Fruit fly (Drosophila melanogaster) whole organism, embryonic: ENCODE measurements around the gene CG9674.
A peak's percentile ranks its signal among the peaks of the same experiment; 100 is the strongest.

Experiments
- Bteb2 ChIP-seq: fragments of 200-800 bp; sonication (Bioruptor generic); optimal IDR thresholded peaks from 2 replicates; lab custom pipeline; 2016; ENCODE audit warnings: missing biosample characterization, missing genetic modification characterization
- CG10267 ChIP-seq: fragments of 200-800 bp; sonication (Bioruptor generic); optimal IDR thresholded peaks from 2 replicates; lab custom pipeline; 2018; ENCODE audit warnings: missing biosample characterization, mild to moderate bottlenecking, missing genetic modification characterization, moderate library complexity
- CG11247 ChIP-seq: fragments of 200-800 bp; sonication (Bioruptor generic); IDR thresholded peaks from 2 replicates; pipeline ENCODE4 v1.3.6; 2022; ENCODE audit warnings: missing biosample characterization, missing genetic modification characterization
- CG11398 ChIP-seq: fragments of 200-800 bp; sonication (Bioruptor generic); optimal IDR thresholded peaks from 2 replicates; lab custom pipeline; 2016; ENCODE audit warnings: missing biosample characterization, missing genetic modification characterization
- CG11696 ChIP-seq: fragments of 200-800 bp; sonication (Bioruptor generic); IDR thresholded peaks from 2 replicates; pipeline ENCODE4 v1.3.6; 2022; ENCODE audit warnings: missing biosample characterization, missing genetic modification characterization
- CG12071 ChIP-seq: fragments of 200-800 bp; sonication (Bioruptor generic); optimal IDR thresholded peaks from 3 replicates; lab custom pipeline; 2018; ENCODE audit warnings: missing biosample characterization, mild to moderate bottlenecking, missing genetic modification characterization
- CG15601 ChIP-seq: fragments of 200-800 bp; sonication (Bioruptor generic); optimal IDR thresholded peaks from 3 replicates; lab custom pipeline; 2019; ENCODE audit warnings: missing biosample characterization, mild to moderate bottlenecking, missing genetic modification characterization, moderate library complexity
- CG1603 ChIP-seq: fragments of 200-800 bp; sonication (Bioruptor generic); optimal IDR thresholded peaks from 2 replicates; lab custom pipeline; 2019; ENCODE audit warnings: missing biosample characterization, mild to moderate bottlenecking, missing genetic modification characterization, moderate library complexity
- CG16863 ChIP-seq: fragments of 200-800 bp; sonication (Bioruptor generic); optimal IDR thresholded peaks from 3 replicates; lab custom pipeline; 2016; ENCODE audit warnings: missing biosample characterization, missing genetic modification characterization
- CG18011 ChIP-seq: fragments of 200-800 bp; sonication (Bioruptor generic); optimal IDR thresholded peaks from 2 replicates; lab custom pipeline; 2017; ENCODE audit warnings: missing biosample characterization, missing genetic modification characterization, mild to moderate bottlenecking, moderate library complexity, missing genotype
- CG2116 ChIP-seq: fragments of 200-800 bp; sonication (Bioruptor generic); optimal IDR thresholded peaks from 3 replicates; lab custom pipeline; 2018; ENCODE audit warnings: missing biosample characterization, mild to moderate bottlenecking, missing genetic modification characterization
- CG2678 ChIP-seq: fragments of 200-800 bp; sonication (Bioruptor generic); optimal IDR thresholded peaks from 3 replicates; lab custom pipeline; 2019; ENCODE audit warnings: missing biosample characterization, mild to moderate bottlenecking, missing genetic modification characterization, moderate library complexity
- CG2712 ChIP-seq: fragments of 200-800 bp; optimal IDR thresholded peaks from 3 replicates; lab custom pipeline; 2019; ENCODE audit warnings: missing biosample characterization, mild to moderate bottlenecking, missing genetic modification characterization, moderate library complexity
- CG2875 ChIP-seq: fragments of 200-800 bp; sonication (Bioruptor generic); optimal IDR thresholded peaks from 2 replicates; lab custom pipeline; 2017; ENCODE audit warnings: missing biosample characterization, mild to moderate bottlenecking, missing genetic modification characterization, missing genetic modification reagents
- CG30020 ChIP-seq: fragments of 200-800 bp; optimal IDR thresholded peaks from 2 replicates; lab custom pipeline; 2019; ENCODE audit warnings: missing biosample characterization, mild to moderate bottlenecking, missing genetic modification characterization, moderate library complexity
- CG32772 ChIP-seq: fragments of 200-800 bp; sonication (Bioruptor generic); IDR thresholded peaks from 2 replicates; pipeline ENCODE4 v1.3.6; 2022; ENCODE audit warnings: missing biosample characterization, missing genetic modification characterization
- CG33213 ChIP-seq: fragments of 200-800 bp; sonication (Bioruptor generic); optimal IDR thresholded peaks from 3 replicates; lab custom pipeline; 2016; ENCODE audit warnings: missing biosample characterization, missing genetic modification characterization
- CG34224 ChIP-seq: fragments of 200-800 bp; sonication (Bioruptor generic); IDR thresholded peaks from 3 replicates; pipeline ENCODE4 v1.3.6; 2022; ENCODE audit warnings: missing biosample characterization, missing genetic modification characterization; ENCODE audit not compliant: partially characterized antibody
- CG3995 ChIP-seq: fragments of 200-800 bp; sonication (Bioruptor generic); optimal IDR thresholded peaks from 3 replicates; lab custom pipeline; 2016; ENCODE audit warnings: missing biosample characterization, missing genetic modification characterization
- CG43689 ChIP-seq: fragments of 200-800 bp; sonication (Bioruptor generic); IDR thresholded peaks from 2 replicates; pipeline ENCODE4 v1.3.6; 2022; ENCODE audit warnings: missing biosample characterization, missing genetic modification characterization
- CG6854 ChIP-seq: fragments of 200-800 bp; sonication (Bioruptor generic); optimal IDR thresholded peaks from 3 replicates; lab custom pipeline; 2017; ENCODE audit warnings: missing biosample characterization, mild to moderate bottlenecking, missing genetic modification characterization
- CG7839 ChIP-seq: fragments of 200-800 bp; sonication (Bioruptor generic); optimal IDR thresholded peaks from 3 replicates; lab custom pipeline; 2018; ENCODE audit warnings: missing biosample characterization, mild to moderate bottlenecking, missing genetic modification characterization, moderate library complexity
- CG9876 ChIP-seq: fragments of 200-800 bp; sonication (Bioruptor generic); optimal IDR thresholded peaks from 2 replicates; lab custom pipeline; 2016; ENCODE audit warnings: missing biosample characterization, missing genetic modification characterization
- CTCF ChIP-seq: fragments of 200-800 bp; sonication (Bioruptor generic); optimal IDR thresholded peaks from 2 replicates; lab custom pipeline; 2017; ENCODE audit warnings: missing biosample characterization, mild to moderate bottlenecking, missing genetic modification characterization, moderate library complexity
- Dad ChIP-seq: fragments of 200-800 bp; sonication (Bioruptor generic); optimal IDR thresholded peaks from 3 replicates; lab custom pipeline; 2016; ENCODE audit warnings: missing biosample characterization, missing genetic modification characterization
- Dip2 ChIP-seq: fragments of 200-800 bp; sonication (Bioruptor generic); IDR thresholded peaks from 2 replicates; pipeline ENCODE4 v1.3.6; 2022; ENCODE audit warnings: missing biosample characterization, missing genetic modification characterization
- GATAe ChIP-seq: fragments of 200-800 bp; sonication (Bioruptor generic); conservative IDR thresholded peaks from 2 replicates; pipeline ENCODE4 v1.3.6; 2022; ENCODE audit warnings: missing biosample characterization, missing genetic modification characterization
- HHEX ChIP-seq: fragments of 200-800 bp; sonication (Bioruptor generic); optimal IDR thresholded peaks from 3 replicates; lab custom pipeline; 2017; ENCODE audit warnings: missing biosample characterization, mild to moderate bottlenecking, missing genetic modification characterization, missing genetic modification reagents
- Hr39 ChIP-seq: fragments of >200 bp; optimal IDR thresholded peaks from 2 replicates; lab custom pipeline; 2017
- Lpt ChIP-seq: fragments of >200 bp; optimal IDR thresholded peaks from 2 replicates; lab custom pipeline; 2018; ENCODE audit warnings: missing biosample characterization, missing genetic modification characterization
- Mad ChIP-seq: fragments of 200-800 bp; sonication (Bioruptor generic); optimal IDR thresholded peaks from 2 replicates; lab custom pipeline; 2016; ENCODE audit warnings: missing biosample characterization, missing genetic modification characterization
- Optix ChIP-seq: fragments of 200-800 bp; sonication (Bioruptor generic); IDR thresholded peaks from 3 replicates; pipeline ENCODE4 v1.3.6; 2022; ENCODE audit warnings: missing biosample characterization, missing genetic modification characterization
- crol ChIP-seq: fragments of 200-800 bp; sonication (Bioruptor generic); IDR thresholded peaks from 2 replicates; pipeline ENCODE4 v1.3.6; 2022; ENCODE audit warnings: missing biosample characterization, missing genetic modification characterization
- dmrt99B ChIP-seq: fragments of 200-800 bp; sonication (Bioruptor generic); optimal IDR thresholded peaks from 2 replicates; lab custom pipeline; 2018; ENCODE audit warnings: missing biosample characterization, mild to moderate bottlenecking, missing genetic modification characterization, moderate library complexity
- dysf ChIP-seq: fragments of 200-800 bp; sonication (Bioruptor generic); IDR thresholded peaks from 3 replicates; pipeline ENCODE4 v1.3.6; 2022; ENCODE audit warnings: missing biosample characterization, missing genetic modification characterization
- eve ChIP-seq, 2 experiments: fragments of >200 bp; optimal IDR thresholded peaks; 2 replicates each; lab custom pipeline; 2017; ENCODE audit warnings: missing biosample characterization in 2 of 2, missing genetic modification characterization in 2 of 2
- ewg ChIP-seq: fragments of 200-800 bp; sonication (Bioruptor generic); optimal IDR thresholded peaks from 3 replicates; lab custom pipeline; 2017; ENCODE audit warnings: mild to moderate bottlenecking, missing biosample characterization, missing genetic modification reagents, missing genetic modification characterization
- fd64A ChIP-seq: fragments of 200-800 bp; sonication (Bioruptor generic); optimal IDR thresholded peaks from 3 replicates; lab custom pipeline; 2018; ENCODE audit warnings: missing biosample characterization, mild to moderate bottlenecking, missing genetic modification characterization
- gcm2 ChIP-seq: fragments of 200-800 bp; sonication (Bioruptor generic); optimal IDR thresholded peaks from 2 replicates; lab custom pipeline; 2016; ENCODE audit warnings: missing biosample characterization, missing genetic modification characterization
- gem ChIP-seq: fragments of 200-800 bp; sonication (Bioruptor generic); optimal IDR thresholded peaks from 2 replicates; lab custom pipeline; 2019; ENCODE audit warnings: missing biosample characterization, mild to moderate bottlenecking, missing genetic modification characterization, moderate library complexity
- gsb-n ChIP-seq: fragments of 200-800 bp; sonication (Bioruptor generic); optimal IDR thresholded peaks from 3 replicates; lab custom pipeline; 2018; ENCODE audit warnings: missing biosample characterization, mild to moderate bottlenecking, missing genetic modification characterization
- h ChIP-seq: fragments of >200 bp; optimal IDR thresholded peaks from 2 replicates; lab custom pipeline; 2017
- jumu ChIP-seq: fragments of 200-800 bp; sonication (Bioruptor generic); optimal IDR thresholded peaks from 3 replicates; lab custom pipeline; 2016; ENCODE audit warnings: missing biosample characterization, missing genetic modification characterization
- oc ChIP-seq: fragments of 200-800 bp; sonication (Bioruptor generic); optimal IDR thresholded peaks from 2 replicates; lab custom pipeline; 2018; ENCODE audit warnings: missing biosample characterization, mild to moderate bottlenecking, missing genetic modification characterization, moderate library complexity
- p53 ChIP-seq: fragments of 200-800 bp; sonication (Bioruptor generic); optimal IDR thresholded peaks from 2 replicates; lab custom pipeline; 2016; ENCODE audit warnings: missing biosample characterization, missing genetic modification characterization
- pan ChIP-seq, 4 experiments: fragments of >200 bp in 3 of 4; fragments of 200-800 bp in 1 of 4; sonication (Bioruptor generic) in 1 of 4; optimal IDR thresholded peaks in 3 of 4; IDR thresholded peaks in 1 of 4; 2 replicates each; pipeline versions ENCODE4 v1.3.6 to Lab custom; 2017 to 2022; ENCODE audit warnings: missing biosample characterization in 2 of 4, missing genetic modification characterization in 2 of 4, mixed read lengths in 1 of 4
- peb ChIP-seq: fragments of 200-800 bp; sonication (Bioruptor generic); IDR thresholded peaks from 2 replicates; pipeline ENCODE4 v1.3.6; 2022; ENCODE audit warnings: missing biosample characterization, missing genetic modification characterization
- pnt ChIP-seq: fragments of 200-800 bp; sonication (Bioruptor generic); optimal IDR thresholded peaks from 3 replicates; lab custom pipeline; 2016; ENCODE audit warnings: missing biosample characterization, missing genetic modification characterization
- sens ChIP-seq: fragments of 200-800 bp; sonication (Bioruptor generic); peaks from one replicate; lab custom pipeline; 2016; ENCODE audit warnings: missing biosample characterization, missing genetic modification characterization
- toy ChIP-seq: fragments of 200-800 bp; sonication (Bioruptor generic); IDR thresholded peaks from 2 replicates; pipeline ENCODE4 v1.3.6; 2022; ENCODE audit warnings: missing biosample characterization, missing genetic modification characterization
- trem ChIP-seq: fragments of 200-800 bp; optimal IDR thresholded peaks from 3 replicates; lab custom pipeline; 2019; ENCODE audit warnings: missing biosample characterization, mild to moderate bottlenecking, missing genetic modification characterization, moderate library complexity
- twi ChIP-seq: fragments of 200-800 bp; optimal IDR thresholded peaks from 2 replicates; lab custom pipeline; 2019; ENCODE audit warnings: missing biosample characterization, mild to moderate bottlenecking, missing genetic modification characterization, moderate library complexity
- zfh2 ChIP-seq: fragments of 200-800 bp; sonication (Bioruptor generic); optimal IDR thresholded peaks from 2 replicates; lab custom pipeline; 2016; ENCODE audit warnings: missing biosample characterization, missing genetic modification characterization

The CG9674 gene

dm6 chr3L:16842087-16842567, 34.6 kb upstream of the CG9674 start, which contains the start of gene TSG101 (continued):
- peak; percentile 34 for TF ChIP-seq CG33213 (GFP tag; lab: Kevin White, UChicago)
- no peak for TF ChIP-seq CG9876 (GFP tag; lab: Kevin White, UChicago)
- TF ChIP-seq CG11696 (GFP tag; lab: Robert Waterston, UW), result no peak
- no peak for TF ChIP-seq twi (tag; lab: Kevin White, UChicago)
- no peak for TF ChIP-seq jumu (GFP tag; lab: Kevin White, UChicago)
- no peak for TF ChIP-seq CG16863 (GFP tag; lab: Kevin White, UChicago)
- peak; percentile 14 for TF ChIP-seq CTCF
- peak; percentile 38 for TF ChIP-seq CG2712
- TF ChIP-seq CG18011 (GFP tag; lab: Kevin White, UChicago), result no peak
- no peak for TF ChIP-seq CG1603
- TF ChIP-seq HHEX (GFP tag; lab: Kevin White, UChicago), result no peak
- TF ChIP-seq Mad (GFP tag; lab: Kevin White, UChicago), result no peak
- no peak for TF ChIP-seq Dad (GFP tag; lab: Kevin White, UChicago)
- peak; percentile 5 for TF ChIP-seq CG15601 (tag; lab: Kevin White, UChicago)
- peak; percentile 29 for TF ChIP-seq gem
- TF ChIP-seq h (lab: Kevin White, UChicago), result no peak
- TF ChIP-seq CG32772, result no peak
- no peak for TF ChIP-seq pnt (GFP tag; lab: Kevin White, UChicago)
- no peak for TF ChIP-seq CG2678
- no peak for TF ChIP-seq crol (GFP tag; lab: Robert Waterston, UW)
- no peak for TF ChIP-seq dysf (GFP tag; lab: Robert Waterston, UW)
- no peak for TF ChIP-seq CG11398 (GFP tag; lab: Kevin White, UChicago)
- no peak for TF ChIP-seq CG6854 (GFP tag; lab: Kevin White, UChicago)
- no peak for TF ChIP-seq ewg (GFP tag; lab: Kevin White, UChicago)
- TF ChIP-seq pan (optimal IDR thresholded peaks at IDR 0.05; lab: Kevin White, UChicago), result no peak
- TF ChIP-seq pan (GFP tag; optimal IDR thresholded peaks at IDR 0.05 in 1 of 2, IDR thresholded peaks at IDR 0.05 in 1 of 2), result no peak
- peak; percentile 85 for TF ChIP-seq CG2116
- TF ChIP-seq Lpt (GFP tag; lab: Kevin White, UChicago), result no peak
- TF ChIP-seq zfh2, result no peak
- no peak for TF ChIP-seq gsb-n (tag; lab: Kevin White, UChicago)
- no peak for TF ChIP-seq CG34224 (GFP tag; lab: Robert Waterston, UW)
- TF ChIP-seq eve (GFP tag; optimal IDR thresholded peaks at IDR 0.05; lab: Kevin White, UChicago), result no peak
- TF ChIP-seq CG2875 (GFP tag; lab: Kevin White, UChicago), result no peak
- no peak for TF ChIP-seq CG12071 (GFP tag; lab: Kevin White, UChicago)
- TF ChIP-seq trem (tag; lab: Kevin White, UChicago), result peak; percentile 41
- no peak for TF ChIP-seq CG43689 (GFP tag; lab: Robert Waterston, UW)
- no peak for TF ChIP-seq Optix
- TF ChIP-seq CG11247, result no peak
- TF ChIP-seq Hr39 (lab: Kevin White, UChicago), result no peak
- no peak for TF ChIP-seq peb
- TF ChIP-seq CG10267, result peak; percentile 25
- TF ChIP-seq dmrt99B (tag; lab: Kevin White, UChicago), result no peak
- TF ChIP-seq Dip2 (GFP tag; lab: Robert Waterston, UW), result no peak
- TF ChIP-seq oc (tag; lab: Kevin White, UChicago), result no peak
- TF ChIP-seq fd64A (GFP tag; lab: Kevin White, UChicago), result no peak
- TF ChIP-seq CG30020 (tag; lab: Kevin White, UChicago), result peak; percentile 64
- no peak for TF ChIP-seq toy (GFP tag; lab: Robert Waterston, UW)
- TF ChIP-seq Bteb2 (GFP tag; lab: Kevin White, UChicago), result no peak
- TF ChIP-seq gcm2 (GFP tag; lab: Kevin White, UChicago), result no peak
- no peak for TF ChIP-seq GATAe
- TF ChIP-seq p53 (GFP tag; lab: Kevin White, UChicago), result no peak
- no peak for TF ChIP-seq CG7839 (tag; lab: Kevin White, UChicago)
- TF ChIP-seq CG3995 (GFP tag; lab: Kevin White, UChicago), result no peak
- TF ChIP-seq sens, result peak; percentile 77
